Fruit fly (Drosophila melanogaster): ENCODE results near the gene CG31287.

- no peak for TF ChIP-seq ovo (GFP tag; optimal IDR thresholded peaks at IDR 0.05)
- TF ChIP-seq Crg-1 (GFP tag; optimal IDR thresholded peaks at IDR 0.05), result no peak
- TF ChIP-seq CG14711 (tag; optimal IDR thresholded peaks at IDR 0.05), result no peak
- TF ChIP-seq kay (GFP tag; ENCODE audit: borderline replicate concordance), result no peak
- no peak for TF ChIP-seq CG1620 (GFP tag; optimal IDR thresholded peaks at IDR 0.05)
- no peak for TF ChIP-seq Mnt (GFP tag; optimal IDR thresholded peaks at IDR 0.05)
- no peak for TF ChIP-seq CG5204 (GFP tag; optimal IDR thresholded peaks at IDR 0.05)
- TF ChIP-seq CG7101 (tag; optimal IDR thresholded peaks at IDR 0.05), result no peak
These were observed 43.9 kb downstream of the CG31287 start for dm6 chr3R:16247027-16247426.
